Worm (Caenorhabditis elegans) whole organism, midembryonic: ENCODE data around the gene msp-33.

Experiments used
- T22C8.4 ChIP-seq: fragments of 200-800 bp; sonication (Bioruptor generic); IDR thresholded peaks from 2 replicates; pipeline ENCODE4 v1.3.6; 2022; ENCODE audit warnings: missing genetic modification characterization, missing compliant biosample characterization
- cog-1 ChIP-seq: sonication (generic microtip); optimal IDR thresholded peaks from 2 replicates; lab custom pipeline; 2016; ENCODE audit warnings: missing genetic modification characterization, missing compliant biosample characterization
- flt-1 ChIP-seq: fragments of 200-800 bp; sonication (Bioruptor generic); IDR thresholded peaks from 2 replicates; pipeline ENCODE4 v1.3.6; 2022; ENCODE audit warnings: missing genetic modification characterization, missing compliant biosample characterization
- klf-2 ChIP-seq: fragments of 200-800 bp; sonication (Bioruptor generic); conservative IDR thresholded peaks from 2 replicates; pipeline ENCODE4 v1.3.6; 2022; ENCODE audit warnings: missing genetic modification reagents, missing genetic modification characterization, missing compliant biosample characterization
- med-1 ChIP-seq: sonication (generic microtip); optimal IDR thresholded peaks from 2 replicates; lab custom pipeline; 2017; ENCODE audit warnings: missing genetic modification characterization, mild to moderate bottlenecking, missing compliant biosample characterization, antibody characterized with exemption, missing genetic modification reagents; ENCODE audit not compliant: insufficient read depth
- ref-1 ChIP-seq: fragments of 200-800 bp; sonication (Bioruptor generic); conservative IDR thresholded peaks from 2 replicates; pipeline ENCODE4 v1.3.6; 2022; ENCODE audit warnings: missing genetic modification reagents, missing genetic modification characterization, missing compliant biosample characterization
- tab-1 ChIP-seq: fragments of 200-800 bp; sonication (Bioruptor generic); IDR thresholded peaks from 2 replicates; pipeline ENCODE4 v1.3.6; 2022; ENCODE audit warnings: missing genetic modification characterization, missing compliant biosample characterization
- ztf-23 ChIP-seq: fragments of 200-800 bp; sonication (Bioruptor generic); IDR thresholded peaks from 2 replicates; pipeline ENCODE4 v1.3.6; 2022; ENCODE audit warnings: missing genetic modification reagents, missing genetic modification characterization, missing compliant biosample characterization
- ztf-29 ChIP-seq: fragments of 200-800 bp; sonication (Bioruptor generic); IDR thresholded peaks from 2 replicates; pipeline ENCODE4 v1.3.6; 2022; ENCODE audit warnings: missing genetic modification reagents, missing genetic modification characterization, missing compliant biosample characterization

ce11 chrII:4867476-4867875 is 25.0 kb downstream of the msp-33 start, which contains the start of gene col-17:
- TF ChIP-seq med-1 (GFP tag; lab: Kevin White, UChicago) = no peak
- no peak for TF ChIP-seq ztf-29 (GFP tag; lab: Robert Waterston, UW)
- TF ChIP-seq klf-2 (GFP tag; lab: Robert Waterston, UW) = no peak
- no peak for TF ChIP-seq flt-1 (GFP tag; lab: Robert Waterston, UW)
- TF ChIP-seq tab-1 (GFP tag; lab: Robert Waterston, UW) = no peak
- no peak for TF ChIP-seq ztf-23
- no peak for TF ChIP-seq T22C8.4 (GFP tag; lab: Robert Waterston, UW)
- no peak for TF ChIP-seq cog-1 (tag; lab: Kevin White, UChicago)
- no peak for TF ChIP-seq ref-1 (GFP tag; lab: Robert Waterston, UW)
